Fruit fly (Drosophila melanogaster) S2 (cell line): Measurements from ENCODE around the gene CG9338.

Experiments used
- CG8478 ChIP-seq: fragments of >200 bp; optimal IDR thresholded peaks from 2 replicates; lab custom pipeline; 2018
- CTCF ChIP-seq, 2 experiments: fragments of >200 bp; optimal IDR thresholded peaks; 2 replicates each; lab custom pipeline; 2018

DNA sequence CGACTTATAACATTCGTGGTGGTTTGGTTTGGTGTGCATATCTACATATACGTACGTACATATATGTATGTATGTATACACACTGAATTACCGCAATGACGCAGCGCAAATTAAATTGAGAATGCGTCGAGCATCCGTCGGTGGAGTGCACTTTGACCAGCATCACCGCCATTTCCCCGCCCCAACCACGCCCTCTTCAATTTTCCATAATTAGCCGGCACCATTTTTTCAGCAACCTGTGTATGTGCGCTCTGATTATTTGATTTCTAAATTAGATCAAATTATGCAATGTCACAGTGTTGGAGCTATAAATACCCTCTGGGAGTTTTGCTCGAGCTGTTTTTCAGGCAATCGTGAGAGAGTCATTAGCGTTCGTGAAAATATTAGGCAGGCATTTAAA is 13.0 kb downstream of the CG9338 start:
- TF ChIP-seq CG8478 (lab: Kevin White, UChicago) (no peak), CTCF (optimal IDR thresholded peaks at IDR 0.05; lab: Kevin White, UChicago) (no peak)
